Fruit fly (Drosophila melanogaster) whole organism: ENCODE measurements around the gene Ccdc58.
"Not testable (repeated sequence)": the region's sequence is repeated elsewhere in the genome, so short reads cannot be mapped to it uniquely, and the experiment has no call there.

Source experiments
- CG8478 ChIP-seq: fragments of >200 bp; optimal IDR thresholded peaks from 2 replicates; lab custom pipeline; 2018; ENCODE audit warnings: inconsistent platforms
- Dll ChIP-seq: fragments of >200 bp; optimal IDR thresholded peaks from 2 replicates; lab custom pipeline; 2017
- EcR ChIP-seq, 2 experiments: fragments of >200 bp; optimal IDR thresholded peaks; 2 replicates each; lab custom pipeline; 2017; ENCODE audit warnings: missing biosample characterization in 2 of 2, missing genetic modification characterization in 2 of 2, missing genetic modification reagents in 2 of 2
- pan ChIP-seq: fragments of >200 bp; optimal IDR thresholded peaks from 2 replicates; lab custom pipeline; 2017
- psq ChIP-seq: fragments of >200 bp; optimal IDR thresholded peaks from 2 replicates; lab custom pipeline; 2017
- usp ChIP-seq: fragments of >200 bp; optimal IDR thresholded peaks from 2 replicates; lab custom pipeline; 2017; ENCODE audit warnings: missing biosample characterization, missing genetic modification characterization, mixed read lengths

The Ccdc58 gene

DNA sequence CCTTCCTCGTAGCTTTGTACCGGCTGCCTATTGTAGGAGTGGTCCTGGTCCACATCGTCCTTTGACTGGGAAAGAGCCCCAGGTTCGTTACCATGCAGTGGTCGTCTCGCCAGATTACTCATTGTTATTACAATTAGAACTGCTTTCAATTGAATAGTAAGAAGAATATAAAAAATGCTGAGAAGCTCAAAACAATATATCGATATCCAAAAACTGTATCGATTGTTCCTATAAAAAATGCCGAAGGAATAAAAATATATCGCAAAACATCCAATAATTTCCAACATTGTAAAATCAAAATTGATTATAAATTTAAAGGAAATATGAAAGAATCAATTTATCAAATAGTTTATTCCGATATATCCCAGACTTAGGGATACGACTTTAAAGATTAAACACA, at the start of gene Ccdc58, which contains the start of gene TORIP:
TSS of gene Ccdc58 (plus strand) at position 274 of the 400 bp plus-strand sequence.
TSS of gene TORIP (minus strand) at position 173 of the 400 bp plus-strand sequence.
- no peak for TF ChIP-seq Dll (lab: Kevin White, UChicago)

DNA sequence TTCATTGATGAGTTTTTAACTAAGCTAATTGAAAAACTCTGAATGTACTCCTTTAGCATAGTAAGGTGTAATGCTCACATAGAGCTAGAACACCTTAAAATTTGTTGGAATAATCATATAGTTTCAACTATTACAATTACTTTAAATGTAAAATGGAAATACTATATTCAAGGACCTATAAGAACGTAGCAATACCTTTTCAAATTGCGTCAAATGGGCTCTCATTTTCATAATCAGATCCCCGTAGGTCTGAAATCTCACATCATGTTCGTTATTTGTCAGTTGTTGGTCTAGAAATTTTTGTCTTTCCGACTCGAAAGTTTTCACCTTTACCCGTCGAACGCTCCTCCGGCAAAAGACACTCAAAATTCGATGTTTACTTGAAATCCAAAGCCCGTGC, 44.9 kb upstream of the Ccdc58 start, which contains the start of gene Vtld:
TSS of gene Vtld (plus strand) at position 301 of the 400 bp plus-strand sequence.
- TF ChIP-seq usp (GFP tag; lab: Kevin White, UChicago); CG8478 (lab: Kevin White, UChicago); Dll (lab: Kevin White, UChicago): not testable (repeated sequence)

DNA sequence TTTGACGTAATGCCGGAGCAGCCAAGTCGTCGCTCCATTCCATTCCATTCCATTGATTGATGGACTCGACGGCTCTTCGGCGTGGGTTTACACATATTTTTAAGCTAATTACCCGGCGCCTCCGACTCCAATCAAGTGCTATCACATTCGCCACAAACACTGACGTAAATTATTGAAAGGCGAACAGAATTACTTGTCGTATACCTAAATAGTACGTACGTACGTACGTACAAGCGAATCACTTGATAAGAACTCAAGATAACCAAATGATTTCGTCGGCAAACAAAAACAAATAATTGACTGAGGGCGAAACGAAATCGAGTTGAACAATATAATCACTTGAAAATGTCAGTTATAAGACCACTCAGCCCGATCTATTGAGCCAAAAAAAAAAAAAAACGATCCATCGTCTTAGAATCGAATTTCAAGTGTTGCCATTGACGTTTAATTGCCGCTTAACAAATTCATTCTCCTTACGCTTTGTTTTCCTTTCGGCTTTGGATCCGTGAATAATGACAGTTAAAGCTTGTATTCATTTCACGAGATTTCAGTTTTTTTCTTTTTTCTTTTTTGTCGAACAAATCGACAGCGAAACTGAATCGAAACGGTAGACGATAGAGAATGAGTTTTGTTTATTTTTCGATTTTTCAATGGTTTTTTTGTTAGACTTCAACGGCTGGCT, 27.6 kb upstream of the Ccdc58 start:
- no peak for TF ChIP-seq CG8478 (lab: Kevin White, UChicago)
- TF ChIP-seq pan, result no peak
- TF ChIP-seq usp (GFP tag; lab: Kevin White, UChicago), result no peak
- TF ChIP-seq EcR (GFP tag; optimal IDR thresholded peaks at IDR 0.05; lab: Kevin White, UChicago), result no peak
- no peak for TF ChIP-seq Dll (lab: Kevin White, UChicago)
- TF ChIP-seq psq (lab: Kevin White, UChicago), result no peak

DNA sequence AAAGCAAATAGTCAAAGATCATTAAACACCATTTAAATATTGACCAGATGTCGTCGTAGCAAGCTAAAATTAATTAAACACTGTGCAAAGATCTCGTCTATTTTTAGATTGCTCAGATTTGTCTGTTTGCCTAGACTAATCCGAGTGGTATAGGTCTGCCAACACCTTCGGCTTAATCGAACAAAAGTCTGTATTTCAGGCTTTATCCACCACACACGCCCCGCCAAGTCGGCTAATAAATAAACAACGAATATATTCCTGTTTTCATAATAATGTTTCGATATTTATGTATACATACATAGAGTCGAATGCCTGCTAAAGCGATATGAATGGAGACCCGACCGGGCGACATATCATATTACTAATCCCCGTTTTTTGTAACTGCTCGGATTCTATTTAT, 26.5 kb upstream of the Ccdc58 start:
- TF ChIP-seq Dll (lab: Kevin White, UChicago) (no peak), pan (no peak), usp (GFP tag; lab: Kevin White, UChicago) (no peak), CG8478 (lab: Kevin White, UChicago) (no peak), EcR (GFP tag; optimal IDR thresholded peaks at IDR 0.05; lab: Kevin White, UChicago) (no peak)

DNA sequence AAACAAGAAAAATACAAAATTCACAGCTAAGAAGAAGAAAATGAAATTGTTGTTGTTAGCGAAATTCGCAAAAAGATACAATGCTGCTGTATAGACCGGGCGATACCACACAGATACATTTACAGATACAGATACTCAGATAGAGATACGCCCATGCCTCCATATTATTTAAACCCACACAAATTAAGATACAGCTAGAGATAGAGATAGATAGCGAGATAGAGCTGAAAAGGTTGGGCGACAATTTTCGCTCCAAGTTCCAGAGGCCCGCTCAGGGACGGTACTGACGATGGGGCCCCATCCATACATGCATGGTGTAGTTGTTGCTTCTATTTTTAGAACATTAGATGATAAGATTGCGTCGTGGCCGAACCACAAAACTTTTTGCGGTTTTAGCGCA, 17.3 kb upstream of the Ccdc58 start:
- TF ChIP-seq Dll (lab: Kevin White, UChicago), result no peak
- no peak for TF ChIP-seq psq (lab: Kevin White, UChicago)
- TF ChIP-seq CG8478 (lab: Kevin White, UChicago), result no peak
- TF ChIP-seq EcR (GFP tag; optimal IDR thresholded peaks at IDR 0.05; lab: Kevin White, UChicago), result no peak
- TF ChIP-seq pan, result no peak

DNA sequence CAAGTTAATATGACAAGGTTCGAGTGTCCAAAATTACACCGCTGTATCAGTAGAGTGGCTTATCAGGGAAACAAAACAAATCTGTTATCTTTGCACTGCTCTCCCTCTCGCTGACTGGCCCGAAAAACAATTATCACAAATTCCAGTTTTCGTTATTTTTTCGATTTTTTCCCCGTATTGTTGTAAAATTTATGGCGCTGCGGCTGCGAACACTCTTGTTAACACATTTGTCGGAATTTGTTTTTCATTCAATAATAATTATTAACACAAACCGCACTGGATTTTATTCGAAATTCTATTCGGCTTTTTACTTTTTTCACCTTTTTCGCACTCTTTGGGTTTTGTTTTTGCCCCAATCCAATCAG, 14.4 kb upstream of the Ccdc58 start:
- no peak for TF ChIP-seq CG8478 (lab: Kevin White, UChicago)
- TF ChIP-seq usp (GFP tag; lab: Kevin White, UChicago), result no peak
- TF ChIP-seq Dll (lab: Kevin White, UChicago), result no peak
- TF ChIP-seq EcR (GFP tag; optimal IDR thresholded peaks at IDR 0.05; lab: Kevin White, UChicago), result no peak

DNA sequence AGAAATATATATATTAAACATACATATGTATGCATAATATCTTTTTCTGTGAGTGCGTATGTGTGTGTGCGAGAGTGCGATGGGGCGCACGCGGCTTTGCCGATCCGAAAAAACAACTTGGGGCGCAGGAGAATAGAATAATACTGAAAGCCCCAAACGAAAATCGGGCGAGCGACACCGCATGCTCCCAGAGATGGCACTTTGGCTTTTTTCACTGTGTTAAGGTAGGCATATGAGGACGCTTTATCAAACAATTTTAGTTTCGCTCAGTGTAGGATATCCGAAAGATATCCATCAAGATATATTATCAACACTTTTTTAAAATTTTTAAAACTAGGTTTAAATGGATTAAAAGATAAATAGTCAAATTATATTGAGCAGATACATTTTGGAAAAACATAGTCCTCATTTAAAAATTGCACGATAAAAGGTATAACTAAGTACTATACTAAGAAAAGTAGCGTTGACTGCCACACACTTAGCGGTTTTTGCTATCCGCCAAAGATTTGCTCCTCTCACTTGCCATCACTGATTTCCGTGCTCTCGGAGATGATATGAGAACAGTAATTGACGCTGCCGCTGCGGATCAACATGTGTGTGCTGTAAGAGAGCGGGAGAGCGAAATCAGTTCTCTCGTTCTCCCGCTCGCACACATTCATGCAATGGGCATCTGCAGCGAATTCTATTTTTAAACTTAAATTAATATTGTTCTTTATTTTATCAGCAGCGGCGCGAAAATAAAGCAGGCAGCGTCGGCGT, 13.9 kb upstream of the Ccdc58 start:
- TF ChIP-seq Dll (lab: Kevin White, UChicago), result peak; percentile 89
- TF ChIP-seq psq (lab: Kevin White, UChicago), result no peak

DNA sequence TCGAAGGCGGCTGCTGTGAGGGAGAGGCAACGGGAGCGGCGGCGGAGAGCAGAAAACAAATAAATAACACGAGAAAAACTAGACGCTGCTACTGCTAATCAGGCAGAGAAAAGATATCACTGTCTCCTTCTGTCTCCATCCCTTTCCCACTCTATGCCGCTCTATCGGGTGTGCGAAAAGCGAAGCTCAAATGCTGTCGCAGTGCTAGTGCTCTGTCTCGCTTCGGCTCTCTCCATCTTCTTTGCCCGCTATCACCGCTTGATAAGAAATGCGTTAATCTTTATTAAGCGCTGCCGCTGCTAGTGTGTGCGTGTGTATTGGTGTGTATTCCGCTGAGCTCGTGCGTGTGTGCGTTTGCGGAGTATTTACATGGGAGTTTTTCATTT, 13.3 kb upstream of the Ccdc58 start:
- no peak for TF ChIP-seq pan
- TF ChIP-seq CG8478 (lab: Kevin White, UChicago), result no peak
- peak; percentile 56 for TF ChIP-seq Dll (lab: Kevin White, UChicago)

DNA sequence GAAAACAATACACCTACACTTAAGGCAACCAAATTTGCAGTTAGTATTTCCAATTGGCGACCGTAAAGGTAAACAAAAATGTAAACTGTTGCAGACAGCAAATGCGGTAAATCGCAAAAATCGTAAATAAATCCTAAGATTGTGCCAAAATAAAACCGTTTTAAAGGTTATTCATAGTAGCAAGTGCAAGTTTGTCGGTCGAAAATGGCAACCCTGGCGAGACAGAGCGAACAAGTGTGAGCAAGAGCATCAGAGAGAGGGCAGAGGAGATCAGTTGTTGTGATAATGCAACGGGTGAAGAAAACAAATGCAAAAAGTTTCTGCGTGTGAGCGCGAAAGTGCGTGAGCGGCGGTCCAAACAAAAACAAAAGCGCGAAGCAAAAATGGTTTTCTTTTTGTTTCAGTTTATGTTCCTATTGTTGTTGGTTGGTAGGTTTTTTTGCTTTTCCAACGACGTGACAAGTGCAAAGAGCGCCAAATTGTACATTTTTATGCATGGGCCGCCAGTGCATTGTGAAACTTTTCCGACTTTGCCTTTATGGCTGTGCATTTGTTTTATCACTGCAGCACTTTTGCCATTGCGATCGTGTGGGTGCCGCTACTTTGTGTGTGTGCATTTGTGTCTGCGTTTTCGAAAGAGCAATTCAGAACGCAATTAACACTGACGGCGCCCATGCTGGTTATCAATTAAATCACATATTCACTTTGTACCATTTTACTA, 12.1 kb upstream of the Ccdc58 start:
- TF ChIP-seq CG8478 (lab: Kevin White, UChicago), result no peak
- TF ChIP-seq Dll (lab: Kevin White, UChicago), result no peak
- no peak for TF ChIP-seq EcR (GFP tag; optimal IDR thresholded peaks at IDR 0.05; lab: Kevin White, UChicago)
- no peak for TF ChIP-seq usp (GFP tag; lab: Kevin White, UChicago)
- TF ChIP-seq pan, result no peak
- no peak for TF ChIP-seq psq (lab: Kevin White, UChicago)

DNA sequence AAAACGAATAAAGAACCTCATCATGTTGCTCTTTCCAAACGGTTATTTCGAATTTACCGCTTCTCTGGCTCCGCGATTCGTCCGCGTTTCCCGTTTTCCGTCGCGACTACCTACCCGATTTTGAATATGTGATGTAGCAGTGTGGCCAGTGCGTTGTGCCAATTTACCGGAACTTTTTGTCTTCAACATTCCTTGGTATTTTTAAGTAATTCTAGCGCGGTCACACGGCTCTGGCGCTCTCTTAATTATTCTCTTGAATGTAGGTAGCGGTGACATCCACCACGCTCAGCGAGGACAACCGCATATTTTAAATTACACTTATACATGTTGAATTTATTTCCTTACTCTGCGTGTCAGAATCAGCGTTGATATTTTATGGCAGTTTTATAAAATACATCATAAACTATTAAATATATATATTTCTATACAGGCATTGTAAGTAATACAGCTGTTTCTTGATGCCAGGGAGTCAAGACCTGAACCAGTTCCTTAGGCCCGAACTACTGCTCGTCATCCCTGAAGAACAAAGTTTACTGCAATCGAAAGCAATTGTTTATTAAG, 11.5 kb upstream of the Ccdc58 start, which contains the start of the genes CG42637, Gyc76C and SREBP:
TSS of gene CG42637 (minus strand) at position 132 of the 561 bp plus-strand sequence.
TSS of gene Gyc76C (minus strand) at position 132 of the 561 bp plus-strand sequence.
TSS of gene SREBP (plus strand) at position 498 of the 561 bp plus-strand sequence.
- no peak for TF ChIP-seq EcR (GFP tag; optimal IDR thresholded peaks at IDR 0.05; lab: Kevin White, UChicago)
- no peak for TF ChIP-seq usp (GFP tag; lab: Kevin White, UChicago)
- no peak for TF ChIP-seq Dll (lab: Kevin White, UChicago)
- no peak for TF ChIP-seq CG8478 (lab: Kevin White, UChicago)
- no peak for TF ChIP-seq pan
- no peak for TF ChIP-seq psq (lab: Kevin White, UChicago)

DNA sequence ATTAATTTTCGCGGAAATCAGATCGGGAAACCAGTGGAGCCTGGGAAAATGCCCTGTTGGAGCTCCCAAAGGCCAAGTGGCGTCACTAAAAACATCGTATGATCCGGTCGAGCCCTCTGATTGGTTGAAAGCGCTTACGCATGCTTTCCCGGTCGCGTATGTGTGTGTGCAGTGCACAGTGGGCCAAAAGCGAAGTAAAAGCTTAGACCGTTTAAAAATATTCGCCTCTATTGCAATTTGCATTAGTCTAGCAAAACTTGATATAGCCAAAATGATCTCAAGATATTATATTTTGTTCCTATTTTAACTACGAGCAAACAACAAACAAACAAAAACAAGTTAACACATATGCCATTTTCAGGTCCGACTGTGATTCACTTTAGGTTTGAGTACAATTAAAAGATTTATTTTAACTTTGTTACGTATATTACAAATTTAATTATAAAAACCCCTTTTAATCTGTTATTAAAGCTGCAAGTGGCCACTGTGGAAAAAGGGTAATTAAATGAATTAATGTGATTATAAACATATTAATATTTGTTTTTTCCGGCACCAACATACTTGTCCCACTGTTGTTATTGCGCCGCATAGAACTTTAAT, 10.7 kb upstream of the Ccdc58 start:
- TF ChIP-seq EcR (GFP tag; optimal IDR thresholded peaks at IDR 0.05; lab: Kevin White, UChicago) (no peak), psq (lab: Kevin White, UChicago) (no peak), usp (GFP tag; lab: Kevin White, UChicago) (no peak), CG8478 (lab: Kevin White, UChicago) (no peak), pan (no peak), Dll (lab: Kevin White, UChicago) (no peak)
